Worm (Caenorhabditis elegans) whole organism, mixed stage, embryonic: ENCODE measurements around the gene bcmo-1.

Source experiments
- M03D4.4 ChIP-seq: sonication (generic microtip); optimal IDR thresholded peaks from 2 replicates; lab custom pipeline; 2017; ENCODE audit warnings: mild to moderate bottlenecking, missing genetic modification characterization, missing compliant biosample characterization
- bed-3 ChIP-seq: fragments of 200-800 bp; sonication (Bioruptor generic); optimal IDR thresholded peaks from 3 replicates; lab custom pipeline; 2018; ENCODE audit warnings: mild to moderate bottlenecking, missing genetic modification characterization, moderate library complexity, missing compliant biosample characterization
- blmp-1 ChIP-seq: fragments of 150-350 bp; optimal IDR thresholded peaks from 2 replicates; lab custom pipeline; 2014; ENCODE audit warnings: missing biosample characterization, missing genetic modification characterization
- ceh-39 ChIP-seq: fragments of 150-350 bp; optimal IDR thresholded peaks from 2 replicates; lab custom pipeline; 2014; ENCODE audit warnings: missing biosample characterization, missing genetic modification characterization
- ceh-43 ChIP-seq: fragments of 200-800 bp; sonication (Bioruptor generic); optimal IDR thresholded peaks from 2 replicates; lab custom pipeline; 2018; ENCODE audit warnings: mild to moderate bottlenecking, missing genetic modification characterization, moderate library complexity, missing compliant biosample characterization
- ceh-83 ChIP-seq: fragments of 200-800 bp; sonication (Bioruptor generic); optimal IDR thresholded peaks from 2 replicates; lab custom pipeline; 2018; ENCODE audit warnings: mild to moderate bottlenecking, missing genetic modification characterization, missing compliant biosample characterization
- ces-1 ChIP-seq: fragments of 150-350 bp; optimal IDR thresholded peaks from 2 replicates; lab custom pipeline; 2014; ENCODE audit warnings: missing biosample characterization, missing genetic modification reagents, missing genetic modification characterization
- cnd-1 ChIP-seq: fragments of 200-800 bp; sonication (Bioruptor generic); optimal IDR thresholded peaks from 2 replicates; lab custom pipeline; 2018; ENCODE audit warnings: mild to moderate bottlenecking, missing genetic modification characterization, missing compliant biosample characterization
- drap-1 ChIP-seq: fragments of 200-800 bp; sonication (Bioruptor generic); optimal IDR thresholded peaks from 3 replicates; lab custom pipeline; 2018; ENCODE audit warnings: mild to moderate bottlenecking, missing genetic modification characterization, missing compliant biosample characterization
- elt-1 ChIP-seq: sonication (generic microtip); optimal IDR thresholded peaks from 2 replicates; lab custom pipeline; 2017; ENCODE audit warnings: missing genetic modification characterization, mild to moderate bottlenecking, missing compliant biosample characterization, antibody characterized with exemption, moderate library complexity, borderline replicate concordance; ENCODE audit not compliant: insufficient read depth
- elt-3 ChIP-seq: fragments of 150-350 bp; optimal IDR thresholded peaks from 2 replicates; lab custom pipeline; 2014; ENCODE audit warnings: missing biosample characterization, missing genetic modification characterization
- flh-1 ChIP-seq: fragments of 200-800 bp; sonication (Bioruptor generic); optimal IDR thresholded peaks from 2 replicates; lab custom pipeline; 2018; ENCODE audit warnings: mild to moderate bottlenecking, missing genetic modification characterization, moderate library complexity, missing compliant biosample characterization
- hlh-1 ChIP-seq: fragments of 150-350 bp; optimal IDR thresholded peaks from 2 replicates; lab custom pipeline; 2014; ENCODE audit warnings: missing biosample characterization, missing genetic modification reagents, missing genetic modification characterization
- lin-13 ChIP-seq: fragments of 150-350 bp; optimal IDR thresholded peaks from 2 replicates; lab custom pipeline; 2014; ENCODE audit warnings: missing biosample characterization, missing genetic modification characterization
- lin-32 ChIP-seq: fragments of 200-800 bp; sonication (Bioruptor generic); optimal IDR thresholded peaks from 2 replicates; lab custom pipeline; 2018; ENCODE audit warnings: mild to moderate bottlenecking, missing genetic modification characterization, missing compliant biosample characterization
- lsy-2 ChIP-seq: fragments of 150-350 bp; optimal IDR thresholded peaks from 2 replicates; lab custom pipeline; 2014; ENCODE audit warnings: missing biosample characterization, missing genetic modification characterization
- mab-5 ChIP-seq: fragments of 150-350 bp; optimal IDR thresholded peaks from 2 replicates; lab custom pipeline; 2014; ENCODE audit warnings: missing biosample characterization, missing genetic modification characterization
- mep-1 ChIP-seq: fragments of 150-350 bp; optimal IDR thresholded peaks from 2 replicates; lab custom pipeline; 2017; ENCODE audit warnings: missing biosample characterization, missing genetic modification reagents, missing genetic modification characterization, inconsistent platforms
- mls-2 ChIP-seq: sonication (generic microtip); optimal IDR thresholded peaks from 2 replicates; lab custom pipeline; 2016; ENCODE audit warnings: mild to moderate bottlenecking, missing genetic modification characterization, moderate library complexity, missing compliant biosample characterization
- nhr-12 ChIP-seq: fragments of 150-350 bp; optimal IDR thresholded peaks from 2 replicates; lab custom pipeline; 2014; ENCODE audit warnings: missing biosample characterization, missing genetic modification characterization
- nhr-2 ChIP-seq: fragments of 150-350 bp; optimal IDR thresholded peaks from 2 replicates; lab custom pipeline; 2014; ENCODE audit warnings: missing biosample characterization, missing genetic modification characterization
- nhr-237 ChIP-seq: fragments of 150-350 bp; optimal IDR thresholded peaks from 2 replicates; lab custom pipeline; 2014; ENCODE audit warnings: missing biosample characterization, missing genetic modification characterization
- nhr-28 ChIP-seq: fragments of 150-350 bp; optimal IDR thresholded peaks from 2 replicates; lab custom pipeline; 2014; ENCODE audit warnings: missing biosample characterization, missing genetic modification characterization
- pha-4 ChIP-seq: fragments of 150-350 bp; optimal IDR thresholded peaks from 2 replicates; lab custom pipeline; 2018; ENCODE audit warnings: missing biosample characterization, missing genetic modification reagents, missing genetic modification characterization
- sem-2 ChIP-seq: fragments of 200-800 bp; sonication (Bioruptor generic); optimal IDR thresholded peaks from 2 replicates; lab custom pipeline; 2018; ENCODE audit warnings: mild to moderate bottlenecking, missing genetic modification characterization, missing compliant biosample characterization
- snpc-4 ChIP-seq: fragments of 150-350 bp; optimal IDR thresholded peaks from 2 replicates; lab custom pipeline; 2014; ENCODE audit warnings: missing biosample characterization, missing genetic modification characterization
- sptf-1 ChIP-seq: sonication (generic microtip); optimal IDR thresholded peaks from 2 replicates; lab custom pipeline; 2017; ENCODE audit warnings: mild to moderate bottlenecking, missing genetic modification characterization, moderate library complexity, missing compliant biosample characterization
- tbx-8 ChIP-seq: fragments of 200-800 bp; sonication (Bioruptor generic); optimal IDR thresholded peaks from 2 replicates; lab custom pipeline; 2018; ENCODE audit warnings: mild to moderate bottlenecking, missing genetic modification characterization, moderate library complexity, missing compliant biosample characterization
- unc-120 ChIP-seq: sonication (generic microtip); optimal IDR thresholded peaks from 2 replicates; lab custom pipeline; 2017; ENCODE audit warnings: missing genetic modification characterization, missing compliant biosample characterization; ENCODE audit not compliant: poor library complexity, severe bottlenecking
- unc-39 ChIP-seq: fragments of 150-350 bp; optimal IDR thresholded peaks from 2 replicates; lab custom pipeline; 2014; ENCODE audit warnings: missing biosample characterization, missing genetic modification characterization
- zip-8 ChIP-seq: fragments of 150-350 bp; optimal IDR thresholded peaks from 2 replicates; lab custom pipeline; 2014; ENCODE audit warnings: missing biosample characterization, missing genetic modification characterization
- ztf-11 ChIP-seq: fragments of 150-350 bp; optimal IDR thresholded peaks from 2 replicates; lab custom pipeline; 2014; ENCODE audit warnings: missing biosample characterization, missing genetic modification characterization

The bcmo-1 gene

ce11 chrII:12830347-12830746 is at the start of gene bcmo-1:
Gene bcmo-1, plus strand, starts transcription at chrII:12830676.
- TF ChIP-seq hlh-1 (tag; lab: Kevin White, UChicago) (no peak), sem-2 (GFP tag; lab: Kevin White, UChicago) (no peak), flh-1 (GFP tag; lab: Kevin White, UChicago) (no peak), mep-1 (tag; lab: Kevin White, UChicago) (no peak), lsy-2 (tag; lab: Kevin White, UChicago) (no peak), elt-3 (tag; lab: Kevin White, UChicago) (no peak), snpc-4 (tag; lab: Kevin White, UChicago) (no peak), bed-3 (GFP tag; lab: Kevin White, UChicago) (no peak), ceh-83 (no peak), unc-120 (no peak), ceh-43 (no peak), ztf-11 (no peak), nhr-28 (tag; lab: Kevin White, UChicago) (no peak), nhr-237 (tag; lab: Kevin White, UChicago) (no peak), blmp-1 (tag; lab: Kevin White, UChicago) (no peak), nhr-12 (tag; lab: Kevin White, UChicago) (no peak), pha-4 (tag; lab: Kevin White, UChicago) (no peak), tbx-8 (GFP tag; lab: Kevin White, UChicago) (no peak), lin-13 (tag; lab: Kevin White, UChicago) (no peak)

DNA sequence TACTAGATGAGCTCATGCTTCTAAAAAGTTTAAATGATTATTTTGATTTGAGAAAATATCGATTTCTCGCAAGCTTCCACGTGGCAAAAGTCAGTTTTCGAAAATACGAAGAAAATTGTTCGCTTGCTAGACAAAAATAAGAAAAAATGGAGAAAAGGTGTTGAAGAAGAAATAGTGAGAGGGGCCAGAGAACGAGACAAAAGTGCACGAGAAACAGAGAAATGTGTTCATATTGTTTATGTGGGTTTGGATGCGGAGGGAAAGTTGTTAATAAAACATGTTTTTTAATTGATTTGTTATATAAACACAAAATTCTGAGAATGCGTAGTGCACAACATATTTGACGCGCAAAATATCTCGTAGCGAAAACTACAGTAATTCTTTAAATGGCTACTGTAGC is 45.1 kb upstream of the bcmo-1 start, which contains the start of gene Y46G5A.15:
Gene Y46G5A.15, minus strand, starts transcription at position 26 of the 400 bp plus-strand sequence.
- TF ChIP-seq ceh-39 (tag; lab: Kevin White, UChicago) (no peak), nhr-237 (tag; lab: Kevin White, UChicago) (no peak), lsy-2 (tag; lab: Kevin White, UChicago) (no peak), mab-5 (no peak), elt-1 (tag; lab: Kevin White, UChicago) (no peak), nhr-2 (tag; lab: Kevin White, UChicago) (no peak), lin-13 (tag; lab: Kevin White, UChicago) (no peak), sptf-1 (tag; lab: Kevin White, UChicago) (no peak)

ce11 chrII:12787831-12788248 is 42.6 kb upstream of the bcmo-1 start, which contains the start of gene alkb-7:
Gene alkb-7, minus strand, starts transcription at chrII:12788153.
- TF ChIP-seq nhr-2 (tag; lab: Kevin White, UChicago) (no peak), ceh-43 (peak; percentile 29), hlh-1 (tag; lab: Kevin White, UChicago) (no peak)

DNA sequence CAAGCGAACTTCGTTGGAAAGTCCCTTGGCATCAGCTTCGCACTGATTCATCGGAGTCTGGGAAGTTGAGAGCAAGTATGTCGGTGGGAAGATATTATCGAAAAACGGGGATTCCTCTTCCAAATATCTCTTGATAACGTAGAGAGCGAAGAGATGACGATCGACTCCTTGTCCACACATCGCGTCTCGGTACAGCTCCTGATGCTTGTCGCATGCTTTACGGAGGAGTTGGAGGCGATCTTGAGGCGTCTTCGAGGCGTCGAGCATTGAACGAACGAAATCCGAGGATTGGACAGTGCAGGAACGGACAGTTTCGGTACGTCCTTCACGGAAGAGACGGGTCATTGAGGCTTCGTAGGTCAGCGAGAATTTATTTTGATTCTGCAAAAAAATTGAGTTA is 41.0 kb upstream of the bcmo-1 start:
- TF ChIP-seq blmp-1 (tag; lab: Kevin White, UChicago) (no peak), lsy-2 (tag; lab: Kevin White, UChicago) (no peak), hlh-1 (tag; lab: Kevin White, UChicago) (no peak), snpc-4 (tag; lab: Kevin White, UChicago) (no peak), ceh-39 (tag; lab: Kevin White, UChicago) (no peak), sptf-1 (tag; lab: Kevin White, UChicago) (no peak), drap-1 (no peak), pha-4 (tag; lab: Kevin White, UChicago) (no peak), ztf-11 (no peak), nhr-12 (tag; lab: Kevin White, UChicago) (no peak), mls-2 (no peak), nhr-28 (tag; lab: Kevin White, UChicago) (no peak), bed-3 (GFP tag; lab: Kevin White, UChicago) (no peak), M03D4.4 (no peak), zip-8 (tag; lab: Kevin White, UChicago) (no peak), ces-1 (GFP tag; lab: Kevin White, UChicago) (no peak), unc-39 (tag; lab: Kevin White, UChicago) (no peak)

ce11 chrII:12790392-12790791 is 40.1 kb upstream of the bcmo-1 start:
- TF ChIP-seq unc-39 (tag; lab: Kevin White, UChicago) (no peak), bed-3 (GFP tag; lab: Kevin White, UChicago) (no peak), mab-5 (no peak), snpc-4 (tag; lab: Kevin White, UChicago) (no peak), hlh-1 (tag; lab: Kevin White, UChicago) (no peak), tbx-8 (GFP tag; lab: Kevin White, UChicago) (no peak), nhr-237 (tag; lab: Kevin White, UChicago) (no peak), ceh-43 (no peak), drap-1 (no peak), lin-32 (GFP tag; lab: Kevin White, UChicago) (no peak), cnd-1 (tag; lab: Kevin White, UChicago) (no peak), elt-1 (tag; lab: Kevin White, UChicago) (no peak), ceh-83 (no peak), M03D4.4 (no peak), nhr-28 (tag; lab: Kevin White, UChicago) (no peak), elt-3 (tag; lab: Kevin White, UChicago) (no peak)
